Worm (Caenorhabditis elegans): ENCODE data around the gene Y51H4A.935.

The Y51H4A.935 gene

DNA sequence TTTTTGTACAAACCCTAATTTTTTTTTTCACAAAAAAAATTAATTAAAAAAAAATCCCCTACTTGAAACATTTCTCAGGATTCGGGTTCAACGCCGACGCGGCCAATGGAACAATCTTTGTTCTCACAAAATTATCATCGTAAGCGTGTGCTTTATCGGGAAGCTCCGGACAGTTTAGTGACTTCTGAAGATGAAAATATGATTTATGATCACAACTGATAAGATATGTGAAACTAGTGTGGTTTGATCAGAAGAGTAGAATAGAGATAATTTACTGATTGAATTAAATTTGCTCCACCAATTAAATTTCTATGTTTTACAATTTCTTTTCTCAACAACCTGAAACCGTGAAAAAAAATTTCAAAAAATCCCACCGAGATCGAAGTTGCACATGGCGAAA lies 18.0 kb upstream of the Y51H4A.935 start:
- TF ChIP-seq hmg-4 (GFP tag; optimal IDR thresholded peaks at IDR 0.05) (no peak), B0310.2 (tag; optimal IDR thresholded peaks at IDR 0.05) (no peak), hmbx-1 (tag; optimal IDR thresholded peaks at IDR 0.05) (no peak), ets-7 (tag; optimal IDR thresholded peaks at IDR 0.05) (no peak), pes-1 (GFP tag; IDR thresholded peaks at IDR 0.05) (no peak), tra-4 (tag; optimal IDR thresholded peaks at IDR 0.05) (no peak), ceh-13 (GFP tag; optimal IDR thresholded peaks at IDR 0.05) (no peak), sea-1 (GFP tag; conservative IDR thresholded peaks at IDR 0.05) (no peak), scrt-1 (GFP tag; IDR thresholded peaks at IDR 0.05) (no peak), F13C5.2 (tag; optimal IDR thresholded peaks at IDR 0.05) (no peak), ceh-36 (tag; optimal IDR thresholded peaks at IDR 0.05) (no peak), tbx-11 (GFP tag; IDR thresholded peaks at IDR 0.05) (no peak), ama-1 (optimal IDR thresholded peaks at IDR 0.05) (no peak), aly-1 (tag; optimal IDR thresholded peaks at IDR 0.05) (no peak), hnd-1 (tag; optimal IDR thresholded peaks at IDR 0.05) (no peak), flt-1 (GFP tag; IDR thresholded peaks at IDR 0.05) (no peak), tbx-37 (GFP tag; conservative IDR thresholded peaks at IDR 0.05) (no peak)

DNA sequence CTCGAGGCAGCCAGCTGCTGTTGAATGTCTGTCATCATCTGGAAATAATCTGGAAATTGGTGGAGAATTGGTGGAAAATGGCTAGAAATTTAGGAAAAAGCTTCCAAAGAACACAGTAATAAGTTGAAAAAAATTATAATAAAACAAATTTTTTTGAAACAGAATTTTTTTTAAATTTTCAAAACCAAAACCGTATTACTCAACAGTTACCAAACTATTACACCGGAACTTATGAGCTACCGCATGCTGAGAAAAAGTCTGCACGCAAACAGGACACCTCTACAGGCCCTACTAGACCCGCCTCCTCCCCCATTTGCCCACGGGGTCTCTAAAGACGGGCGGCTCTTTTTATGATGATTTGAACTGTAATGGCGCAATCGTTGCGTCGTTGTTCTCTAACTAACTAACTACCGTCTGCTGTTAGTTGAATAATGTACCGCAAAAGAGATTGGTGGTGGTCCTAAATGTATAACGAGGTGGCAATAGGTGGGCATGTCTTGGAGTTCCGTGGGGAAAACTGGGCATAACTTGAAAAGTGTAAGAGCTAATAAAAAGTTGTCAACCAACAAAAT lies 1.3 kb downstream of the Y51H4A.935 start, which contains the start of gene zip-7:
zip-7 (minus strand) TSS at position 51 of the 572 bp plus-strand sequence.
- TF ChIP-seq hnd-1 (tag; optimal IDR thresholded peaks at IDR 0.05) (no peak), tbx-11 (GFP tag; IDR thresholded peaks at IDR 0.05) (no peak), tbx-37 (GFP tag; conservative IDR thresholded peaks at IDR 0.05) (no peak), ets-7 (tag; optimal IDR thresholded peaks at IDR 0.05) (no peak), ceh-13 (GFP tag; optimal IDR thresholded peaks at IDR 0.05) (no peak), tra-4 (tag; optimal IDR thresholded peaks at IDR 0.05) (no peak), hmg-4 (GFP tag; optimal IDR thresholded peaks at IDR 0.05) (no peak), B0310.2 (tag; optimal IDR thresholded peaks at IDR 0.05) (no peak)

DNA sequence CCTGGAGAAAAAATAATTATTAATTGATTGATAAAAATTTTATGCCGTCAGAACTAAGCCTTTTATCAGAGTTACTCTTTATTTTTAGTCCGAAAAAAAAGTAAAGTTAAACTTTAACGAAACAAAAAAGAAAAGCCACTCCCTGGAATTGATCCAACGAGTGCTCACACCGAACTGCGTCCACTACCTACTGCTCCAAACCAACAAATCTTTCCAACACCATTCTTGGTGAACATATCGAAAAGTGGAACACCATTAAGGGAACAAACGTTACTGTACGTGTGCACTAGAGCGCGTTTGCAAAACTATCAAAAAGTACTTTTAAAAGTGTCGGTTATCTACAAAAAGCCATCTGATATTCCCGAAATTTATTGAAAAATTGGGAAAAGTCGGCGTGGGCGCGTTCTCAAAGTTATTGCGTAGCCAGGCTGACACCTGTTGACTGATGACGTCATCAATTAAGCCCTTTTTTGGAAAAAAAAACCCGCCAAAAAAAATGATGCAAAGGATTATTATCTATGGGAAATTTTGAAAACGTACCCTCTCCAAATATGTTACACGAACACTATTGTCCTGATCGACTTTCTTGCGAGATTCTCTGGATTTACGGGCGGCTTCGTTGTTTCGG lies 3.3 kb downstream of the Y51H4A.935 start:
- TF ChIP-seq ceh-36 (tag; optimal IDR thresholded peaks at IDR 0.05) (no peak), hmbx-1 (tag; optimal IDR thresholded peaks at IDR 0.05) (no peak), tbx-11 (GFP tag; IDR thresholded peaks at IDR 0.05) (no peak), sea-1 (GFP tag; conservative IDR thresholded peaks at IDR 0.05) (no peak), scrt-1 (GFP tag; IDR thresholded peaks at IDR 0.05) (0 out of 2 replicates have a peak, but pooled peaks have one; percentile 10), tra-4 (tag; optimal IDR thresholded peaks at IDR 0.05) (no peak), aly-1 (tag; optimal IDR thresholded peaks at IDR 0.05) (no peak), pes-1 (GFP tag; IDR thresholded peaks at IDR 0.05) (peak; percentile 45; the same call in 1 of the 2 replicates), tbx-37 (GFP tag; conservative IDR thresholded peaks at IDR 0.05) (no peak), ama-1 (optimal IDR thresholded peaks at IDR 0.05) (no peak), F13C5.2 (tag; optimal IDR thresholded peaks at IDR 0.05) (no peak), B0310.2 (tag; optimal IDR thresholded peaks at IDR 0.05) (no peak), flt-1 (GFP tag; IDR thresholded peaks at IDR 0.05) (peak; percentile 66), ceh-13 (GFP tag; optimal IDR thresholded peaks at IDR 0.05) (no peak), hnd-1 (tag; optimal IDR thresholded peaks at IDR 0.05) (no peak), ets-7 (tag; optimal IDR thresholded peaks at IDR 0.05) (no peak), hmg-4 (GFP tag; optimal IDR thresholded peaks at IDR 0.05) (no peak)

DNA sequence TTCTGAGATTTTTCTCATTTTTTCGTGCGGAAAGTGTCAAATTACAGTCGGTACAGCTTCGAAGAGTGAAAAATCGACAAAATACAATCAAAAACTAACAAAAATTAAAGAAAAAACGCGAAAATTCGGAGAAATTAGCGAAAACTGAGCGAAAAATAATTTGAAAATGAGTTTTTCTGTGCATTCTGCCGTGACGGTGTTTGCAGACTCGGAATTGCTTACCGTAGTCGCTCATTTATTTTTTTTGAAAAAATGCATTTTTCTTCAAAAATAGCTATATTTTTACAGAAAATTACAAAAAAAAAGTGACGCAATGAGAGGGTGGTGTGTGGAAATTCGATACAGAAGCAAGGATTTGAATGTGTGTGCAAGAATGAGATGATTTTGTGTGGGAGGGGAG lies 4.0 kb downstream of the Y51H4A.935 start:
- TF ChIP-seq ama-1 (optimal IDR thresholded peaks at IDR 0.05) (no peak), flt-1 (GFP tag; IDR thresholded peaks at IDR 0.05) (no peak), hmbx-1 (tag; optimal IDR thresholded peaks at IDR 0.05) (no peak), aly-1 (tag; optimal IDR thresholded peaks at IDR 0.05) (no peak), hmg-4 (GFP tag; optimal IDR thresholded peaks at IDR 0.05) (no peak), tra-4 (tag; optimal IDR thresholded peaks at IDR 0.05) (no peak), sea-1 (GFP tag; conservative IDR thresholded peaks at IDR 0.05) (no peak), hnd-1 (tag; optimal IDR thresholded peaks at IDR 0.05) (no peak), pes-1 (GFP tag; IDR thresholded peaks at IDR 0.05) (no peak), scrt-1 (GFP tag; IDR thresholded peaks at IDR 0.05) (no peak), tbx-37 (GFP tag; conservative IDR thresholded peaks at IDR 0.05) (no peak), ceh-36 (tag; optimal IDR thresholded peaks at IDR 0.05) (no peak)

DNA sequence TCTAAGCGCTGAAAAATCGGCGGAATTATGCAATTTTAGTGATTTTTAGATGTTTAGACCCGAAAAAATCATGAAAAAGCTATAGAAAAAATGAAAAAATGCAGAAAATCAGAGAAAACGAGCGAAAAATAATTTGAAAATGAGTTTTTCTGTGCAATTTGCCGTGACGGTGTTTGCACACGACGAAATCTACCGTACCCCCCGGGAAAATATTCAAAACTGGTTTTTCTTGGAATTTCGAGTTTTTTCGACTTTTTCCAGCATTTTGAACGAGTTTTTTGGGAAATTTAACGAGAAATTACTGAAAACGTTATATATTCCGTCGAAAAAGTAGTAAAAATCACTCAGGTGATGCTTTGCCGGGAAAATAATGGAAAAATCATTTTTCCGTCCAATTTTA lies 4.6 kb downstream of the Y51H4A.935 start:
- TF ChIP-seq tbx-11 (GFP tag; IDR thresholded peaks at IDR 0.05) (no peak), flt-1 (GFP tag; IDR thresholded peaks at IDR 0.05) (no peak), aly-1 (tag; optimal IDR thresholded peaks at IDR 0.05) (no peak), F13C5.2 (tag; optimal IDR thresholded peaks at IDR 0.05) (no peak), hnd-1 (tag; optimal IDR thresholded peaks at IDR 0.05) (no peak), pes-1 (GFP tag; IDR thresholded peaks at IDR 0.05) (no peak)

DNA sequence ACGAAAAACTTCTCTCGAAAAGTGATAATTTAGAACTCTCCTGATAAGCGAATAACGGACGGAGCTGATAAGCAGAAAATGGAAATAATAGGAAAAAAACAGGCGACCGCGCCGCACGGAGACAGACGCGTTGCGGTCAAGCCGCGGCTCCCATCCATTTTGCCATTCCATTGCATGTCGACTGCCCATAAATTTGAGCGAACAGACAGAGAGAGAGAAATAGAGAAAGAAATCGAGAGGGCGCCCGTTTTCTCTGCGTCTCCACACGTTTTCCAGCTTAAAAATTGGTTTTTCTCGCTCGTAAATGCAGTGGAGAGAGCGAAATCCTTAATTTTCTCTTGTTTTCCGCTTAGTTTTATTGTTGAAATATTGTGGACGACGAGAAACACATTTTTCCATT lies 5.2 kb downstream of the Y51H4A.935 start:
- TF ChIP-seq tbx-37 (GFP tag; conservative IDR thresholded peaks at IDR 0.05) (no peak), ama-1 (optimal IDR thresholded peaks at IDR 0.05) (no peak), B0310.2 (tag; optimal IDR thresholded peaks at IDR 0.05) (no peak), pes-1 (GFP tag; IDR thresholded peaks at IDR 0.05) (no peak), tbx-11 (GFP tag; IDR thresholded peaks at IDR 0.05) (no peak), ceh-13 (GFP tag; optimal IDR thresholded peaks at IDR 0.05) (no peak), tra-4 (tag; optimal IDR thresholded peaks at IDR 0.05) (no peak), ceh-36 (tag; optimal IDR thresholded peaks at IDR 0.05) (no peak), hnd-1 (tag; optimal IDR thresholded peaks at IDR 0.05) (no peak), hmg-4 (GFP tag; optimal IDR thresholded peaks at IDR 0.05) (no peak), scrt-1 (GFP tag; IDR thresholded peaks at IDR 0.05) (no peak), sea-1 (GFP tag; conservative IDR thresholded peaks at IDR 0.05) (no peak)

DNA sequence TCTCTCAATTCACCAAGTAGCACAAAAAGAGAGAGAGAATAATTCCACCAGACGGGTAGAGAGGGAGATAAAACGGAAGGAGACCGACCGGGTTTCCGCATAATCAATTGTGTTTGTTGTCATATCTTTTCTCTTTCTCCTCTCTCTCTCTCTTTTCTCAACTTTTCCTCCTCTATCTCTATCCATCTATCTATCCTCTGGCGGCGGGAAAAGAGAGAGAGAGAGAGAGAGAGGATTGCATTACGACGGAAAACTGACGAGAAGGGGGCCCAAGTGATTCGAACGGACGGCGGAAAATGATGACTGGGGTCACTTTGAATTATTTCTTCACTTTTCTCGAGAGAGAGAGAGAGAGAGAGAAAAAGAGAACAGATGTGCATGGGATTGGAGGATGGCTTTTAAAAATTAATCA lies 9.0 kb downstream of the Y51H4A.935 start:
- peak; percentile 36 for TF ChIP-seq hmg-4 (GFP tag; optimal IDR thresholded peaks at IDR 0.05)
- peak; percentile 15 for TF ChIP-seq hnd-1 (tag; optimal IDR thresholded peaks at IDR 0.05)
- no peak for TF ChIP-seq pes-1 (GFP tag; IDR thresholded peaks at IDR 0.05)
- TF ChIP-seq tbx-37 (GFP tag; conservative IDR thresholded peaks at IDR 0.05) = no peak
